Fruit fly (Drosophila melanogaster) whole organism, embryonic: ENCODE results near the gene RpS25.

Source experiments
- Adf1 ChIP-seq: fragments of 200-800 bp; sonication (Bioruptor generic); IDR thresholded peaks from 2 replicates; pipeline ENCODE4 v1.3.6; 2022; ENCODE audit warnings: missing biosample characterization, missing genetic modification characterization
- Awh ChIP-seq: fragments of 200-800 bp; sonication (Bioruptor generic); IDR thresholded peaks from 2 replicates; pipeline ENCODE4, ENCODE4 v1.3.6; 2022; ENCODE audit warnings: missing biosample characterization, missing genetic modification characterization
- CG10147 ChIP-seq: fragments of 200-800 bp; sonication (Bioruptor generic); optimal IDR thresholded peaks from 2 replicates; lab custom pipeline; 2019; ENCODE audit warnings: missing biosample characterization, mild to moderate bottlenecking, missing genetic modification characterization, moderate library complexity
- CG11247 ChIP-seq: fragments of 200-800 bp; sonication (Bioruptor generic); IDR thresholded peaks from 2 replicates; pipeline ENCODE4 v1.3.6; 2022; ENCODE audit warnings: missing biosample characterization, missing genetic modification characterization
- CG11456 ChIP-seq: fragments of 200-800 bp; sonication (Bioruptor generic); IDR thresholded peaks from 3 replicates; pipeline ENCODE4 v1.3.6; 2022; ENCODE audit warnings: missing biosample characterization, missing genetic modification characterization
- CG12659 ChIP-seq: fragments of 200-800 bp; sonication (Bioruptor generic); optimal IDR thresholded peaks from 3 replicates; lab custom pipeline; 2017; ENCODE audit warnings: mild to moderate bottlenecking, missing biosample characterization, missing genetic modification reagents, missing genetic modification characterization
- CG12942 ChIP-seq: fragments of 200-800 bp; sonication (Bioruptor generic); optimal IDR thresholded peaks from 3 replicates; lab custom pipeline; 2016; ENCODE audit warnings: missing biosample characterization, missing genetic modification characterization
- CG14710 ChIP-seq: fragments of 200-800 bp; sonication (Bioruptor generic); optimal IDR thresholded peaks from 3 replicates; lab custom pipeline; 2019; ENCODE audit warnings: missing biosample characterization, mild to moderate bottlenecking, missing genetic modification characterization, moderate library complexity
- CG15601 ChIP-seq: fragments of 200-800 bp; sonication (Bioruptor generic); optimal IDR thresholded peaks from 3 replicates; lab custom pipeline; 2019; ENCODE audit warnings: missing biosample characterization, mild to moderate bottlenecking, missing genetic modification characterization, moderate library complexity
- CG16815 ChIP-seq: fragments of 200-800 bp; sonication (Bioruptor generic); optimal IDR thresholded peaks from 3 replicates; lab custom pipeline; 2017; ENCODE audit warnings: missing biosample characterization, mild to moderate bottlenecking, missing genetic modification characterization
- CG17359 ChIP-seq: fragments of 200-800 bp; sonication (Bioruptor generic); optimal IDR thresholded peaks from 3 replicates; lab custom pipeline; 2018; ENCODE audit warnings: missing biosample characterization, mild to moderate bottlenecking, missing genetic modification characterization, moderate library complexity
- CG2129 ChIP-seq: fragments of 200-800 bp; sonication (Bioruptor generic); IDR thresholded peaks from 2 replicates; pipeline ENCODE4 v1.3.6; 2022; ENCODE audit warnings: missing biosample characterization, missing genetic modification characterization; ENCODE audit not compliant: partially characterized antibody
- CG2889 ChIP-seq: fragments of 200-800 bp; sonication (Bioruptor generic); IDR thresholded peaks from 3 replicates; pipeline ENCODE4 v1.3.6; 2022; ENCODE audit warnings: missing biosample characterization, missing genetic modification characterization
- CG31365 ChIP-seq: fragments of 200-800 bp; sonication (Bioruptor generic); optimal IDR thresholded peaks from 2 replicates; lab custom pipeline; 2018; ENCODE audit warnings: missing biosample characterization, mild to moderate bottlenecking, missing genetic modification characterization
- CG32767 ChIP-seq: fragments of 200-800 bp; sonication (Bioruptor generic); IDR thresholded peaks from 2 replicates; pipeline ENCODE4 v1.3.6; 2022; ENCODE audit warnings: missing biosample characterization, missing genetic modification characterization
- CG4404 ChIP-seq: fragments of 200-800 bp; sonication (Bioruptor generic); IDR thresholded peaks from 2 replicates; pipeline ENCODE4 v1.3.6; 2022; ENCODE audit warnings: missing biosample characterization, missing genetic modification characterization
- CG6654 ChIP-seq: fragments of 200-800 bp; sonication (Bioruptor generic); optimal IDR thresholded peaks from 2 replicates; lab custom pipeline; 2017; ENCODE audit warnings: missing biosample characterization, mild to moderate bottlenecking, missing genetic modification characterization
- CG6689 ChIP-seq: fragments of 200-800 bp; sonication (Bioruptor generic); IDR thresholded peaks from 2 replicates; pipeline ENCODE4 v1.3.6; 2022; ENCODE audit warnings: missing biosample characterization, missing genetic modification characterization
- CG7556 ChIP-seq: fragments of 200-800 bp; sonication (Bioruptor generic); optimal IDR thresholded peaks from 2 replicates; lab custom pipeline; 2017; ENCODE audit warnings: missing biosample characterization, mild to moderate bottlenecking, missing genetic modification characterization
- CG7745 ChIP-seq: fragments of 200-800 bp; sonication (Bioruptor generic); optimal IDR thresholded peaks from 2 replicates; lab custom pipeline; 2018; ENCODE audit warnings: missing biosample characterization, mild to moderate bottlenecking, missing genetic modification characterization, moderate library complexity
- CG7963 ChIP-seq: fragments of 200-800 bp; sonication (Bioruptor generic); IDR thresholded peaks from 3 replicates; pipeline ENCODE4 v1.3.6; 2022; ENCODE audit warnings: missing biosample characterization, missing genetic modification characterization; ENCODE audit not compliant: partially characterized antibody
- CG8478 ChIP-seq: fragments of >200 bp; optimal IDR thresholded peaks from 2 replicates; lab custom pipeline; 2018
- CG9727 ChIP-seq: fragments of 200-800 bp; sonication (Bioruptor generic); optimal IDR thresholded peaks from 3 replicates; lab custom pipeline; 2017; ENCODE audit warnings: missing biosample characterization, mild to moderate bottlenecking, missing genetic modification characterization
- CG9876 ChIP-seq: fragments of 200-800 bp; sonication (Bioruptor generic); optimal IDR thresholded peaks from 2 replicates; lab custom pipeline; 2016; ENCODE audit warnings: missing biosample characterization, missing genetic modification characterization
- Dip3 ChIP-seq: fragments of 200-800 bp; sonication (Bioruptor generic); optimal IDR thresholded peaks from 3 replicates; lab custom pipeline; 2016; ENCODE audit warnings: missing biosample characterization, missing genetic modification characterization
- MESR4 ChIP-seq: fragments of 200-800 bp; sonication (Bioruptor generic); optimal IDR thresholded peaks from 2 replicates; lab custom pipeline; 2018; ENCODE audit warnings: missing biosample characterization, mild to moderate bottlenecking, missing genetic modification characterization, moderate library complexity
- Max ChIP-seq: fragments of 200-800 bp; sonication (Bioruptor generic); optimal IDR thresholded peaks from 2 replicates; lab custom pipeline; 2016; ENCODE audit warnings: missing biosample characterization, mild to moderate bottlenecking, missing genetic modification characterization
- Neu2 ChIP-seq: fragments of 200-800 bp; sonication (Bioruptor generic); optimal IDR thresholded peaks from 3 replicates; lab custom pipeline; 2016; ENCODE audit warnings: missing biosample characterization, missing genetic modification characterization, borderline replicate concordance
- Rfx ChIP-seq: fragments of 200-800 bp; sonication (Bioruptor generic); IDR thresholded peaks from 2 replicates; pipeline ENCODE4 v1.3.6; 2022; ENCODE audit warnings: missing biosample characterization, missing genetic modification characterization
- Scr ChIP-seq: fragments of 200-800 bp; sonication (Bioruptor generic); IDR thresholded peaks from 2 replicates; pipeline ENCODE4 v1.3.6; 2022; ENCODE audit warnings: missing biosample characterization, missing genetic modification characterization; ENCODE audit not compliant: partially characterized antibody
- Side ChIP-seq: fragments of 200-800 bp; sonication (Bioruptor generic); optimal IDR thresholded peaks from 2 replicates; lab custom pipeline; 2016; ENCODE audit warnings: missing biosample characterization, missing genetic modification characterization
- ac ChIP-seq: fragments of 200-800 bp; sonication (Bioruptor generic); optimal IDR thresholded peaks from 3 replicates; lab custom pipeline; 2017; ENCODE audit warnings: missing biosample characterization, mild to moderate bottlenecking, missing genetic modification characterization
- ato ChIP-seq: fragments of 200-800 bp; sonication (Bioruptor generic); IDR thresholded peaks from 2 replicates; pipeline ENCODE4 v1.3.6; 2022; ENCODE audit warnings: missing biosample characterization, missing genetic modification characterization; ENCODE audit not compliant: partially characterized antibody
- cato ChIP-seq: fragments of 200-800 bp; sonication (Bioruptor generic); optimal IDR thresholded peaks from 2 replicates; lab custom pipeline; 2016; ENCODE audit warnings: missing biosample characterization, missing genetic modification characterization, borderline replicate concordance
- chn ChIP-seq: fragments of 200-800 bp; sonication (Bioruptor generic); optimal IDR thresholded peaks from 2 replicates; lab custom pipeline; 2016; ENCODE audit warnings: missing biosample characterization, missing genetic modification characterization
- crp ChIP-seq, 2 experiments: fragments of 200-800 bp; sonication (Bioruptor generic); optimal IDR thresholded peaks; 2 replicates in 1 of 2; 3 replicates in 1 of 2; lab custom pipeline; 2017; ENCODE audit warnings: missing biosample characterization in 2 of 2, missing genetic modification characterization in 2 of 2, mild to moderate bottlenecking in 1 of 2, moderate library complexity in 1 of 2
- dimm ChIP-seq: fragments of 200-800 bp; sonication (Bioruptor generic); IDR thresholded peaks from 2 replicates; pipeline ENCODE4 v1.3.6; 2022; ENCODE audit warnings: missing biosample characterization, missing genetic modification characterization
- disco-r ChIP-seq: fragments of 200-800 bp; sonication (Bioruptor generic); optimal IDR thresholded peaks from 2 replicates; lab custom pipeline; 2016; ENCODE audit warnings: missing biosample characterization, missing genetic modification characterization
- eve ChIP-seq, 2 experiments: fragments of >200 bp; optimal IDR thresholded peaks; 2 replicates each; lab custom pipeline; 2017; ENCODE audit warnings: missing biosample characterization in 2 of 2, missing genetic modification characterization in 2 of 2
- fd3F ChIP-seq: fragments of 200-800 bp; sonication (Bioruptor generic); optimal IDR thresholded peaks from 2 replicates; lab custom pipeline; 2018; ENCODE audit warnings: missing biosample characterization, mild to moderate bottlenecking, missing genetic modification characterization, moderate library complexity
- fd64A ChIP-seq: fragments of 200-800 bp; sonication (Bioruptor generic); optimal IDR thresholded peaks from 3 replicates; lab custom pipeline; 2018; ENCODE audit warnings: missing biosample characterization, mild to moderate bottlenecking, missing genetic modification characterization
- fd96Cb ChIP-seq: fragments of 200-800 bp; sonication (Bioruptor generic); optimal IDR thresholded peaks from 2 replicates; lab custom pipeline; 2018; ENCODE audit warnings: missing biosample characterization, mild to moderate bottlenecking, missing genetic modification characterization, moderate library complexity
- gfzf ChIP-seq: fragments of 200-800 bp; sonication (Bioruptor generic); optimal IDR thresholded peaks from 2 replicates; lab custom pipeline; 2016; ENCODE audit warnings: missing biosample characterization, mild to moderate bottlenecking, missing genetic modification characterization, moderate library complexity
- insv ChIP-seq, 2 experiments: fragments of 200-800 bp; sonication (Bioruptor generic); optimal IDR thresholded peaks; 3 replicates each; lab custom pipeline; 2016 to 2018; ENCODE audit warnings: missing biosample characterization in 2 of 2, missing genetic modification characterization in 2 of 2
- mam ChIP-seq: fragments of 200-800 bp; sonication (Bioruptor generic); optimal IDR thresholded peaks from 3 replicates; lab custom pipeline; 2016; ENCODE audit warnings: missing biosample characterization, missing genetic modification characterization
- nerfin-1 ChIP-seq: fragments of 200-800 bp; sonication (Bioruptor generic); optimal IDR thresholded peaks from 3 replicates; lab custom pipeline; 2019; ENCODE audit warnings: missing biosample characterization, mild to moderate bottlenecking, missing genetic modification characterization, moderate library complexity
- pros ChIP-seq: fragments of 200-800 bp; sonication (Bioruptor generic); optimal IDR thresholded peaks from 3 replicates; lab custom pipeline; 2019; ENCODE audit warnings: missing biosample characterization, mild to moderate bottlenecking, missing genetic modification characterization, moderate library complexity
- ro ChIP-seq: fragments of 200-800 bp; sonication (Bioruptor generic); IDR thresholded peaks from 2 replicates; pipeline ENCODE4 v1.3.6; 2022; ENCODE audit warnings: missing biosample characterization, missing genetic modification characterization
- sob ChIP-seq: fragments of 200-800 bp; sonication (Bioruptor generic); IDR thresholded peaks from 2 replicates; pipeline ENCODE4 v1.3.6; 2022; ENCODE audit warnings: missing biosample characterization, missing genetic modification characterization
- tx ChIP-seq: fragments of 200-800 bp; sonication (Bioruptor generic); optimal IDR thresholded peaks from 2 replicates; lab custom pipeline; 2016; ENCODE audit warnings: missing biosample characterization, missing genetic modification characterization
- vvl ChIP-seq: fragments of 200-800 bp; sonication (Bioruptor generic); IDR thresholded peaks from 2 replicates; pipeline ENCODE4 v1.3.6; 2022; ENCODE audit warnings: missing biosample characterization, missing genetic modification characterization

The RpS25 gene

DNA sequence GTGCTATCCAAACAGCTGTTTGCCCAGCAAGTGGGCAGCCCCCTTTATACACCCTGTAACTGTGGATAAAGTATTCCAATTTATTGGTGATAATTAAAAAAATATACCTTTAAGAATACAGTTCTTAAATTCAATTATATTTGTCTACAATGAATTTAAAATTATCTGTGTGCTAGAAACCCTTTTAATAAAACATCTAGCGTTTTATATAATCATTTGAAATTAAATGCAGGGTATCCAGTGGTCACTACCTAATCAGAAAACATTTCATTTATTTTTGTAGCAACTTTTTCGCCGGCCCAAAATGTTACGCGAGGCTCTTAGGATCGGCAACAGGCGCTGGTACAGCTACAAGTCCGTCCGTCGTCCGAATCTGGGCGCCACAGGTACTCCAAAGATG is 10.4 kb upstream of the RpS25 start, which contains the start of gene CG17726 (continued):
- TF ChIP-seq fd96Cb (tag; lab: Kevin White, UChicago) (peak; percentile 97), CG17359 (tag; lab: Kevin White, UChicago) (peak; percentile 98), Dip3 (peak; percentile 81), Awh (peak; percentile 99), ac (peak; percentile 92), Max (GFP tag; lab: Kevin White, UChicago) (peak; percentile 94), ro (GFP tag; lab: Robert Waterston, UW) (peak; percentile 95), vvl (peak; percentile 99), CG31365 (tag; lab: Kevin White, UChicago) (peak; percentile 81), CG7745 (tag; lab: Kevin White, UChicago) (peak; percentile 92), ato (GFP tag; lab: Robert Waterston, UW) (no peak), dimm (GFP tag; lab: Robert Waterston, UW) (peak; percentile 95), CG2889 (GFP tag; lab: Robert Waterston, UW) (peak; percentile 97), CG8478 (no peak), CG11456 (peak; percentile 97), CG7963 (GFP tag; lab: Robert Waterston, UW) (no peak), Scr (GFP tag; lab: Robert Waterston, UW) (no peak), disco-r (GFP tag; lab: Kevin White, UChicago) (peak; percentile 85), CG9876 (GFP tag; lab: Kevin White, UChicago) (peak; percentile 52), CG12659 (peak; percentile 98), chn (peak; percentile 94), CG4404 (GFP tag; lab: Robert Waterston, UW) (peak; percentile 95), CG6689 (GFP tag; lab: Robert Waterston, UW) (peak; percentile 99), fd64A (GFP tag; lab: Kevin White, UChicago) (peak; percentile 3), crp (GFP tag; optimal IDR thresholded peaks at IDR 0.05; lab: Kevin White, UChicago) (peak; percentile 62 to 88), CG15601 (tag; lab: Kevin White, UChicago) (peak; percentile 97), CG7556 (peak; percentile 96), tx (GFP tag; lab: Kevin White, UChicago) (peak; percentile 86), CG12942 (GFP tag; lab: Kevin White, UChicago) (peak; percentile 95), mam (peak; percentile 90), sob (GFP tag; lab: Robert Waterston, UW) (peak; percentile 97), Side (GFP tag; lab: Kevin White, UChicago) (peak; percentile 86), cato (GFP tag; lab: Kevin White, UChicago) (peak; percentile 94), nerfin-1 (tag; lab: Kevin White, UChicago) (peak; percentile 93), CG32767 (peak; percentile 98), CG14710 (peak; percentile 97), Neu2 (GFP tag; lab: Kevin White, UChicago) (no peak), Adf1 (GFP tag; lab: Robert Waterston, UW) (peak; percentile 84), CG16815 (GFP tag; lab: Kevin White, UChicago) (peak; percentile 94), CG6654 (GFP tag; lab: Kevin White, UChicago) (peak; percentile 69), MESR4 (GFP tag; lab: Kevin White, UChicago) (peak; percentile 67), gfzf (GFP tag; lab: Kevin White, UChicago) (peak; percentile 20), eve (GFP tag; optimal IDR thresholded peaks at IDR 0.05; lab: Kevin White, UChicago) (peak in 1 of 2 experiments; percentile 48), pros (peak; percentile 38), CG10147 (GFP tag; lab: Kevin White, UChicago) (peak; percentile 95), Rfx (GFP tag; lab: Robert Waterston, UW) (peak; percentile 98), fd3F (GFP tag; lab: Kevin White, UChicago) (peak; percentile 97), insv (GFP tag; optimal IDR thresholded peaks at IDR 0.05; lab: Kevin White, UChicago) (peak in 1 of 2 experiments; percentile 60), CG2129 (GFP tag; lab: Robert Waterston, UW) (no peak), CG9727 (GFP tag; lab: Kevin White, UChicago) (peak; percentile 97), CG11247 (peak; percentile 96)
